Worm (Caenorhabditis elegans): ENCODE results near the gene E01G4.3.

E01G4.3 gene

DNA sequence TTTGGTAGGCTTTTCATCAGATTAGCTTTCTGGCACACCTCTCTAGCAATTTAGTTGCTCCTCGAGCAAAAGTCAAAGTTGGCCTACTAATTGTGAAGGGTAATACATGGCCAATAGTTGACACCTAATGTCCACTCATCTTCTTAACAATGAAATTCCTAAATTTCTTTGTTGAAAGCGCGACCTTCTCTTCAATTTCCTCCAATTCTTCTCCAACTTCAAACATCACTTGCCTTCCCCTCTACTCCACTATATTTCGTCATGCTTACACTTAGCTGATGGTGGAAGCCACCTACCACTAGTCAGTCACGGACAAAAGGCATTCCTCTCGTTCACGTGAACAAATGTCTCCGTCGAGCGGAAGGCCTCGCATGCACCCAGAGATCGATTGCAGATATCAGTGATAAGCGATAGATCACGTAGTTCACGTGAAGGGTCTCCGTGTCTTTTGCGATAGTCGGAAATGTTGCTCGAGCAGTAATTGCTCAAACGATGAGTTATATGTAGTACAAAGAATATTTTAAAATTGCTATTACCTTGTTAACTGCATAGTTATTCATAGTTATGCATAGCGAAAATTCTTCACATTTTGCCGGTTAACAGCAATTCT, at the start of gene E01G4.3 (continued):
- no peak for TF ChIP-seq ZK337.2 (GFP tag; IDR thresholded peaks at IDR 0.05)
- no peak for TF ChIP-seq set-16 (GFP tag; IDR thresholded peaks at IDR 0.05)
- TF ChIP-seq nhr-76 (tag; optimal IDR thresholded peaks at IDR 0.05): no peak
- peak; percentile 97 for TF ChIP-seq nhr-48 (tag; optimal IDR thresholded peaks at IDR 0.05)

DNA sequence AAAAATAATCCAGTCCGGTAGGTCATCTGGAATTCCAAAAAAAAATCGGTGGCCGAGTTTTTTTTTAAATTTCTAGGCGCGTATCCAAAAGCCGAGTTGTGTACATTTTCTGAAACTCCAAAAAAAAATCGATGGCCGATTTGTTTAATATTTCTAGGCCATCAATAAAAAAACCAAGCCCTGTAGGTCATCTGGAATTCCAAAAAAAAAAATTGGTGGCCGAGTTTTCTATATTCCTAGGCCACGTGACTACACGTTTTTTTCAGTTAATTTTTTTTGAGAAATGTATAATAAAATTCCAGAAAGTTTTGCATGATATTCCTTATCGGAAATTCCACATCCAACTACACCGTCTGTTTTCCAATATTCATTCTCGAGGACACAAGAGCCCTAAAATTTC, 48.2 kb upstream of the E01G4.3 start, which contains the start of gene sre-45:
TSS of gene sre-45 (plus strand) at position 301 of the 400 bp plus-strand sequence.
- TF ChIP-seq Y5F2A.4 (GFP tag; optimal IDR thresholded peaks at IDR 0.05): no peak
- no peak for TF ChIP-seq nhr-48 (tag; optimal IDR thresholded peaks at IDR 0.05)
- TF ChIP-seq hmg-1.1 (GFP tag; IDR thresholded peaks at IDR 0.05): no peak
- no peak for TF ChIP-seq egl-43 (GFP tag; IDR thresholded peaks at IDR 0.05)
- TF ChIP-seq fkh-10 (GFP tag; optimal IDR thresholded peaks at IDR 0.05): no peak
- TF ChIP-seq ceh-62 (tag; optimal IDR thresholded peaks at IDR 0.05): no peak
- TF ChIP-seq spr-1 (tag; optimal IDR thresholded peaks at IDR 0.05): no peak
- TF ChIP-seq ztf-7 (tag; optimal IDR thresholded peaks at IDR 0.05): no peak
- no peak for TF ChIP-seq nhr-77 (tag; optimal IDR thresholded peaks at IDR 0.05)
- no peak for TF ChIP-seq fos-1 (tag; optimal IDR thresholded peaks at IDR 0.05)
- no peak for TF ChIP-seq snpc-1.2 (GFP tag; IDR thresholded peaks at IDR 0.05)
- TF ChIP-seq nhr-11 (tag; optimal IDR thresholded peaks at IDR 0.05): no peak
- no peak for TF ChIP-seq madf-9 (GFP tag; conservative IDR thresholded peaks at IDR 0.05)
- TF ChIP-seq Y48G9A.11 (GFP tag; IDR thresholded peaks at IDR 0.05): no peak
- no peak for TF ChIP-seq pha-4 (GFP tag; IDR thresholded peaks at IDR 0.05)
- no peak for TF ChIP-seq pha-4 (tag; optimal IDR thresholded peaks at IDR 0.05)
- no peak for TF ChIP-seq F49E8.2 (tag; optimal IDR thresholded peaks at IDR 0.05; ENCODE audit: borderline replicate concordance)
- no peak for TF ChIP-seq mdt-29 (GFP tag; IDR thresholded peaks at IDR 0.05)
- TF ChIP-seq F26F4.8 (GFP tag; conservative IDR thresholded peaks at IDR 0.05): no peak
- no peak for TF ChIP-seq ztf-11 (tag; optimal IDR thresholded peaks at IDR 0.05)

DNA sequence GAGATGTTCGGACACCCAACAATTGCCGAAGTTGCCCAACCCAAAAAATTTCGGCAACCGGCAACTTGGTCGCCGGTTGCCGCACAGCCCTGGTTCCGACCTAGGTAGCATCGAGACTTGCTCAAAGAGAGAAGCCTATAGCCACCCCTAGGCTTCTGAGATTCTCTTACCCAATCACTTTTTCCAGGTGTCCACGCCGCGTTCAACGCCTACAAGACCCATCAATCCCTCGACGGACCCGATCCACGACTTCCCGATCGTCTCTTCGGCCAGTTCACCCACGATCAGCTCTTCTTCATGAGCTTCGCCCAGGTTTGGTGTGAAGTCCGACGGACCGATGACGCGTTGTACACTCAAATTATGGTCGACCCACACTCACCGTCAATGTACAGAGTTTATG, 46.4 kb upstream of the E01G4.3 start:
- TF ChIP-seq set-16 (GFP tag; IDR thresholded peaks at IDR 0.05): peak; percentile 54
- TF ChIP-seq ZK546.5 (tag; optimal IDR thresholded peaks at IDR 0.05): no peak
- no peak for TF ChIP-seq ctbp-1 (GFP tag; IDR thresholded peaks at IDR 0.05)
- TF ChIP-seq lin-1 (GFP tag; IDR thresholded peaks at IDR 0.05): no peak
- TF ChIP-seq nhr-42 (GFP tag; IDR thresholded peaks at IDR 0.05): 0 out of 2 replicates have a peak, but pooled peaks have one; percentile 6

DNA sequence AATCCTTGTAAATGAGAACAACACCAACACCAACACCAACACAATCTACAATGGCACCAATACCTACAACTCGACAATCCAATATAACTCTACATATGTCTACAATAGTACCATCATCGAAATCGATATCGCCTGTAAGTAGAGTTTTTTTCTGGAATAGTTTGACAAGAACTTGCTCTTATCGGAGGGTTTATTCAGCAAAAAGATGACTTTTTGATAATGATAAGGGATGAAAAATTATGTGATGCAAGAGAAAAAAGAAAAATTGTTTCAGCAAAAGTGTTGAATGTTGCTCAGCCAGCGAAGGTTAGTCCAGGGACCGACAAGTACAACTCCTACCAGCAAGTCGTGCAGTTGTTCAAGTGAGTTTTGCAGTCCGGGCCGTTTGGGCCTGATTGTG, 39.2 kb upstream of the E01G4.3 start:
- TF ChIP-seq hmg-1.1 (GFP tag; IDR thresholded peaks at IDR 0.05) (no peak), pqm-1 (tag; optimal IDR thresholded peaks at IDR 0.05) (peak; percentile 71), gei-8 (GFP tag; optimal IDR thresholded peaks at IDR 0.05) (no peak), nhr-237 (tag; optimal IDR thresholded peaks at IDR 0.05) (no peak), snpc-1.2 (GFP tag; IDR thresholded peaks at IDR 0.05) (no peak), unc-130 (GFP tag; optimal IDR thresholded peaks at IDR 0.05) (no peak), R02D3.7 (tag; optimal IDR thresholded peaks at IDR 0.05) (no peak), lsy-2 (tag; optimal IDR thresholded peaks at IDR 0.05) (no peak), nhr-77 (tag; optimal IDR thresholded peaks at IDR 0.05) (no peak), mes-2 (tag; optimal IDR thresholded peaks at IDR 0.05; ENCODE audit: poor library complexity, severe bottlenecking) (no peak), ceh-44 (GFP tag; IDR thresholded peaks at IDR 0.05) (no peak), lin-29 (GFP tag; IDR thresholded peaks at IDR 0.05) (no peak), php-3 (GFP tag; IDR thresholded peaks at IDR 0.05) (no peak), nhr-28 (tag; optimal IDR thresholded peaks at IDR 0.05) (peak; percentile 10), attf-4 (tag; optimal IDR thresholded peaks at IDR 0.05) (no peak), Y48G9A.11 (GFP tag; IDR thresholded peaks at IDR 0.05) (no peak), zip-11 (GFP tag; IDR thresholded peaks at IDR 0.05) (no peak), arid-1 (GFP tag; conservative IDR thresholded peaks at IDR 0.05) (no peak), madf-5 (GFP tag; IDR thresholded peaks at IDR 0.05) (no peak), zfp-3 (GFP tag; conservative IDR thresholded peaks at IDR 0.05) (no peak), F26F4.8 (GFP tag; conservative IDR thresholded peaks at IDR 0.05) (no peak), F44E2.7 (GFP tag; IDR thresholded peaks at IDR 0.05) (no peak), lin-13 (GFP tag; optimal IDR thresholded peaks at IDR 0.05) (no peak), dmd-6 (GFP tag; IDR thresholded peaks at IDR 0.05) (0 out of 2 replicates have a peak, but pooled peaks have one; percentile 24)
